Worm (Caenorhabditis elegans) whole organism, L3 larva: ENCODE measurements around the gene C28H8.8.

Experiments
- ceh-9 ChIP-seq: sonication (generic microtip); optimal IDR thresholded peaks from 2 replicates; lab custom pipeline; 2018; ENCODE audit warnings: missing biosample characterization, missing genetic modification characterization
- egl-27 ChIP-seq: sonication (generic microtip); optimal IDR thresholded peaks from 4 replicates; lab custom pipeline; 2017; ENCODE audit warnings: missing biosample characterization, missing genetic modification reagents, missing genetic modification characterization
- elt-3 ChIP-seq, 3 experiments: fragments of 150-350 bp in 1 of 3; sonication (generic microtip) in 2 of 3; optimal IDR thresholded peaks; 2 replicates in 2 of 3; 4 replicates in 1 of 3; lab custom pipeline; 2014 to 2017; ENCODE audit warnings: missing biosample characterization in 3 of 3, missing genetic modification characterization in 3 of 3
- fkh-10 ChIP-seq: sonication (generic microtip); optimal IDR thresholded peaks from 2 replicates; lab custom pipeline; 2017; ENCODE audit warnings: missing biosample characterization, missing genetic modification reagents, missing genetic modification characterization
- skn-1 ChIP-seq: fragments of 150-350 bp; optimal IDR thresholded peaks from 2 replicates; lab custom pipeline; 2014; ENCODE audit warnings: missing biosample characterization, missing genetic modification characterization
- unc-39 ChIP-seq: sonication (generic microtip); optimal IDR thresholded peaks from 4 replicates; lab custom pipeline; 2017; ENCODE audit warnings: missing biosample characterization, missing genetic modification characterization
- ztf-4 ChIP-seq: fragments of 150-350 bp; optimal IDR thresholded peaks from 2 replicates; lab custom pipeline; 2014; ENCODE audit warnings: missing biosample characterization, missing genetic modification characterization

- TF ChIP-seq elt-3 (tag; optimal IDR thresholded peaks at IDR 0.05; lab: Kevin White, UChicago) (no peak), egl-27 (no peak), ceh-9 (no peak), fkh-10 (GFP tag; lab: Kevin White, UChicago) (no peak), skn-1 (tag; lab: Kevin White, UChicago) (no peak), ztf-4 (tag; lab: Kevin White, UChicago) (no peak), unc-39 (tag; lab: Kevin White, UChicago) (no peak)
Observed at ce11 chrIII:5892909-5893308, 4.3 kb upstream of the C28H8.8 start.
